Worm (Caenorhabditis elegans): ENCODE data around the gene dhs-12.
A peak's percentile ranks its signal among the peaks of the same experiment; 100 is the strongest.

Gene dhs-12

DNA sequence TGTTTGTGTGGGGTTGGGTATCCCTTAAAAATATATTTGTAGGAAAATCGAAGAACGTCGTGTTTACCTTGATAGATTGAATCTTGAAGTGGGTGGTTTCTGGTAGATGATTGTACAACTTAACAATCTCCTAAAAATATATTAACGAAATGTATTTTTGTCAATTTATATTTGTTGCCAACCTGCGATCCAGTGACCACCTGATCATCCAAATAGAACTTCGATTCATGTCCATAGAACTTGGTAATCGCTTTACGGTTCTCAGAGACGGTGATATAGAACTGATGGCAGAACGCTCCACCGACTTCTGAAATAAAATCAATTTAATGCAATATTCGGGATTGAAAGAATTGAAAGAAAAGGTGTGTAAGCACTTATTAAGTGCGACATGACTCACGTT lies 13.8 kb upstream of the dhs-12 start:
- TF ChIP-seq mls-2 (tag; optimal IDR thresholded peaks at IDR 0.05) (no peak), ham-2 (GFP tag; optimal IDR thresholded peaks at IDR 0.05) (no peak), zip-8 (tag; optimal IDR thresholded peaks at IDR 0.05) (no peak), tbx-8 (GFP tag; optimal IDR thresholded peaks at IDR 0.05) (no peak), unc-62 (GFP tag; optimal IDR thresholded peaks at IDR 0.05) (no peak), ceh-83 (GFP tag; optimal IDR thresholded peaks at IDR 0.05) (no peak), lin-13 (tag; optimal IDR thresholded peaks at IDR 0.05) (no peak), unc-120 (tag; optimal IDR thresholded peaks at IDR 0.05; ENCODE audit: poor library complexity, severe bottlenecking) (no peak), drap-1 (GFP tag; optimal IDR thresholded peaks at IDR 0.05) (no peak), nhr-76 (tag; optimal IDR thresholded peaks at IDR 0.05) (no peak), lsy-2 (tag; optimal IDR thresholded peaks at IDR 0.05) (no peak), mab-5 (tag; optimal IDR thresholded peaks at IDR 0.05) (no peak), M03D4.4 (tag; optimal IDR thresholded peaks at IDR 0.05) (no peak), nhr-28 (tag; optimal IDR thresholded peaks at IDR 0.05) (no peak), nhr-12 (tag; optimal IDR thresholded peaks at IDR 0.05) (no peak)

- TF ChIP-seq nhr-237 (tag; optimal IDR thresholded peaks at IDR 0.05) (peak; percentile 39), cnd-1 (tag; optimal IDR thresholded peaks at IDR 0.05) (no peak), M03D4.4 (tag; optimal IDR thresholded peaks at IDR 0.05) (peak; percentile 23), elt-3 (tag; optimal IDR thresholded peaks at IDR 0.05) (no peak), sem-2 (GFP tag; optimal IDR thresholded peaks at IDR 0.05) (no peak), lin-32 (GFP tag; optimal IDR thresholded peaks at IDR 0.05) (no peak), hlh-1 (tag; optimal IDR thresholded peaks at IDR 0.05) (peak; percentile 6), unc-120 (tag; optimal IDR thresholded peaks at IDR 0.05; ENCODE audit: poor library complexity, severe bottlenecking) (peak; percentile 74), snpc-4 (tag; optimal IDR thresholded peaks at IDR 0.05) (no peak), pha-4 (tag; optimal IDR thresholded peaks at IDR 0.05) (peak; percentile 47), lsy-2 (tag; optimal IDR thresholded peaks at IDR 0.05) (peak; percentile 73), mep-1 (tag; optimal IDR thresholded peaks at IDR 0.05) (peak; percentile 74), ceh-39 (tag; optimal IDR thresholded peaks at IDR 0.05) (peak; percentile 52), lin-13 (tag; optimal IDR thresholded peaks at IDR 0.05) (peak; percentile 57), blmp-1 (tag; optimal IDR thresholded peaks at IDR 0.05) (no peak)
Measured at ce11 chrIV:10128906-10129386, 13.3 kb upstream of the dhs-12 start, which contains the start of the genes gtbp-1 and K08F4.3. gtbp-1 (minus strand) TSS chrIV:10128956. K08F4.3 (plus strand) TSS chrIV:10129257.

DNA sequence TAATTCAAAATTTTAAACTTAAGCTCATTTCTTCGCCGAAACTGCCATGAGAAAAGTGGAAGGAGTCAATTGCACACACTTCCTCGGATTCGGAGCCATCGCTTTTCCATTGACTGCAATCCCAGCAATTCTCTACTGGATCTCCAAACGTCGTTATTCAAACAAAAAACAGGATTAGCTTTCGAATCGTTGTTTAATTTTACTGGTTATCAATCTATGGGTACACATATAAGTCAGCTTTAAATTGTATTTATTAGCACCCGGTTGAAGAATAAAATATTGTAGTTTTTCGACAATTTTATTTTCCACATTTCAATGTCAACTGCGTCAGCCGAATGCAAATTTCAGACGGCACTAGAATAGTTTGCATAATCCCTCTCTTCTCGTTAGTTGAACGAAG lies 12.3 kb upstream of the dhs-12 start, which contains the start of gene glt-3:
glt-3 (plus strand) TSS at position 301 of the 400 bp plus-strand sequence.
- TF ChIP-seq tbx-8 (GFP tag; optimal IDR thresholded peaks at IDR 0.05), result no peak
- no peak for TF ChIP-seq nhr-2 (tag; optimal IDR thresholded peaks at IDR 0.05)
- no peak for TF ChIP-seq pha-4 (tag; optimal IDR thresholded peaks at IDR 0.05)
- no peak for TF ChIP-seq flh-1 (GFP tag; optimal IDR thresholded peaks at IDR 0.05)
- no peak for TF ChIP-seq lsy-2 (tag; optimal IDR thresholded peaks at IDR 0.05)
- no peak for TF ChIP-seq mls-2 (tag; optimal IDR thresholded peaks at IDR 0.05)
- TF ChIP-seq sem-2 (GFP tag; optimal IDR thresholded peaks at IDR 0.05), result no peak

DNA sequence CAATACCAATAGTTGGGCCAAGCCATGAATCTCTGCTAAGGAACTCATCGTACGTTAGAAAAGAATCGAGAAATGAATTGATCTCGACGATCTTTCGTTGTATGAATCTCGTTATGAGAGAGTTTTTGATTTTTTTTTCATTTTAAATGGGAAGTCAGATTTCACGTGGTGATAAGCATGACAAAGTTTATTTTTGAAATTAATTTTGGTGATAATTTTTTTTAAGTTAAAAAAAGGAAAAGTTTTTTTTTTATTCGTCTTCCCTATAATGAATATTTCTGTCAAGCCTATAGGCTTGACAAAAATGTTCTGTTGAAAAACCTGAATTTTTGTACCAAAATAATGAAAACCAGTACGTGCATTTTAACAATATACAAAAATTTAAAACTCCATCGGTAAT lies 6.4 kb upstream of the dhs-12 start, which contains the start of gene K08F4.5:
K08F4.5 (minus strand) TSS at position 101 of the 400 bp plus-strand sequence.
- TF ChIP-seq nhr-12 (tag; optimal IDR thresholded peaks at IDR 0.05), result no peak
- TF ChIP-seq ceh-83 (GFP tag; optimal IDR thresholded peaks at IDR 0.05), result no peak
- TF ChIP-seq snpc-4 (tag; optimal IDR thresholded peaks at IDR 0.05), result no peak
- TF ChIP-seq lsy-2 (tag; optimal IDR thresholded peaks at IDR 0.05), result no peak
- no peak for TF ChIP-seq nhr-28 (tag; optimal IDR thresholded peaks at IDR 0.05)
- no peak for TF ChIP-seq mls-2 (tag; optimal IDR thresholded peaks at IDR 0.05)
- TF ChIP-seq nhr-76 (tag; optimal IDR thresholded peaks at IDR 0.05), result no peak
- TF ChIP-seq cnd-1 (tag; optimal IDR thresholded peaks at IDR 0.05), result no peak
- TF ChIP-seq hlh-1 (tag; optimal IDR thresholded peaks at IDR 0.05), result no peak
- no peak for TF ChIP-seq ham-2 (GFP tag; optimal IDR thresholded peaks at IDR 0.05)
- no peak for TF ChIP-seq ztf-11 (tag; optimal IDR thresholded peaks at IDR 0.05)
- no peak for TF ChIP-seq ces-1 (GFP tag; optimal IDR thresholded peaks at IDR 0.05)
- TF ChIP-seq unc-62 (GFP tag; optimal IDR thresholded peaks at IDR 0.05), result no peak
- TF ChIP-seq nhr-237 (tag; optimal IDR thresholded peaks at IDR 0.05), result no peak
- TF ChIP-seq blmp-1 (tag; optimal IDR thresholded peaks at IDR 0.05), result no peak
- TF ChIP-seq unc-39 (tag; optimal IDR thresholded peaks at IDR 0.05), result no peak
- TF ChIP-seq sptf-1 (tag; optimal IDR thresholded peaks at IDR 0.05), result no peak

- TF ChIP-seq lin-13 (tag; optimal IDR thresholded peaks at IDR 0.05) (no peak), nhr-28 (tag; optimal IDR thresholded peaks at IDR 0.05) (no peak), sem-2 (GFP tag; optimal IDR thresholded peaks at IDR 0.05) (no peak), ham-2 (GFP tag; optimal IDR thresholded peaks at IDR 0.05) (no peak), ces-1 (GFP tag; optimal IDR thresholded peaks at IDR 0.05) (no peak)
Measured at ce11 chrIV:10137804-10138203, 4.5 kb upstream of the dhs-12 start, which contains the start of gene K08F4.12. K08F4.12 (plus strand) TSS chrIV:10138104.

Measured in whole organism, mixed stage, embryonic.